Worm (Caenorhabditis elegans) whole organism, L3 larva: ENCODE measurements around the gene srh-46.

ENCODE experiments used
- R02D3.7 ChIP-seq: fragments of 150-350 bp; optimal IDR thresholded peaks from 2 replicates; lab custom pipeline; 2014; ENCODE audit warnings: missing biosample characterization, missing genetic modification characterization
- ceh-16 ChIP-seq: sonication (generic microtip); optimal IDR thresholded peaks from 2 replicates; lab custom pipeline; 2017; ENCODE audit warnings: missing biosample characterization, missing genetic modification characterization
- ceh-28 ChIP-seq: fragments of 150-350 bp; optimal IDR thresholded peaks from 2 replicates; lab custom pipeline; 2014; ENCODE audit warnings: missing biosample characterization, missing genetic modification reagents, missing genetic modification characterization
- ceh-82 ChIP-seq: fragments of 150-350 bp; optimal IDR thresholded peaks from 2 replicates; lab custom pipeline; 2014; ENCODE audit warnings: missing biosample characterization, missing genetic modification characterization
- ceh-9 ChIP-seq: sonication (generic microtip); optimal IDR thresholded peaks from 2 replicates; lab custom pipeline; 2018; ENCODE audit warnings: missing biosample characterization, missing genetic modification characterization
- daf-12 ChIP-seq: fragments of 150-350 bp; optimal IDR thresholded peaks from 2 replicates; lab custom pipeline; 2014; ENCODE audit warnings: missing biosample characterization, missing genetic modification reagents, missing genetic modification characterization
- egl-27 ChIP-seq: sonication (generic microtip); optimal IDR thresholded peaks from 4 replicates; lab custom pipeline; 2017; ENCODE audit warnings: missing biosample characterization, missing genetic modification reagents, missing genetic modification characterization
- elt-1 ChIP-seq: fragments of 150-350 bp; optimal IDR thresholded peaks from 2 replicates; lab custom pipeline; 2014; ENCODE audit warnings: missing biosample characterization, missing genetic modification characterization
- eor-1 ChIP-seq, 2 experiments: fragments of 150-350 bp; optimal IDR thresholded peaks; 2 replicates each; lab custom pipeline; 2014 to 2018; ENCODE audit warnings: missing biosample characterization in 2 of 2, missing genetic modification characterization in 2 of 2
- fkh-10 ChIP-seq: sonication (generic microtip); optimal IDR thresholded peaks from 2 replicates; lab custom pipeline; 2017; ENCODE audit warnings: missing biosample characterization, missing genetic modification reagents, missing genetic modification characterization
- fkh-2 ChIP-seq: fragments of 150-350 bp; optimal IDR thresholded peaks from 2 replicates; lab custom pipeline; 2014; ENCODE audit warnings: missing biosample characterization, missing genetic modification reagents, missing genetic modification characterization
- fos-1 ChIP-seq: fragments of 150-350 bp; optimal IDR thresholded peaks from 2 replicates; lab custom pipeline; 2014; ENCODE audit warnings: missing biosample characterization, missing genetic modification characterization
- hmg-11 ChIP-seq: sonication (generic microtip); optimal IDR thresholded peaks from 2 replicates; lab custom pipeline; 2016; ENCODE audit warnings: missing genetic modification characterization, missing compliant biosample characterization
- jun-1 ChIP-seq: fragments of 150-350 bp; optimal IDR thresholded peaks from 2 replicates; lab custom pipeline; 2014; ENCODE audit warnings: missing biosample characterization, missing genetic modification reagents, missing genetic modification characterization
- lin-15B ChIP-seq: fragments of 150-350 bp; optimal IDR thresholded peaks from 2 replicates; lab custom pipeline; 2014; ENCODE audit warnings: missing biosample characterization, missing genetic modification characterization
- lsy-12 ChIP-seq: sonication (generic microtip); optimal IDR thresholded peaks from 2 replicates; lab custom pipeline; 2016; ENCODE audit warnings: mild to moderate bottlenecking, missing genetic modification characterization, missing compliant biosample characterization
- mdl-1 ChIP-seq: fragments of 150-350 bp; optimal IDR thresholded peaks from 2 replicates; lab custom pipeline; 2014; ENCODE audit warnings: missing biosample characterization, missing genetic modification characterization
- mml-1 ChIP-seq: fragments of 150-350 bp; sonication (generic microtip); optimal IDR thresholded peaks from 3 replicates; lab custom pipeline; 2014; ENCODE audit warnings: missing biosample characterization, missing genetic modification characterization
- nfya-1 ChIP-seq: sonication (generic microtip); optimal IDR thresholded peaks from 2 replicates; lab custom pipeline; 2017; ENCODE audit warnings: missing genetic modification characterization, mild to moderate bottlenecking, missing compliant biosample characterization, antibody characterized with exemption, moderate library complexity; ENCODE audit not compliant: insufficient read depth
- nhr-12 ChIP-seq: fragments of 150-350 bp; optimal IDR thresholded peaks from 2 replicates; lab custom pipeline; 2014; ENCODE audit warnings: missing biosample characterization, missing genetic modification characterization
- nhr-23 ChIP-seq: fragments of 150-350 bp; optimal IDR thresholded peaks from 2 replicates; lab custom pipeline; 2014; ENCODE audit warnings: missing biosample characterization, missing genetic modification reagents, missing genetic modification characterization
- nhr-237 ChIP-seq: fragments of 150-350 bp; optimal IDR thresholded peaks from 2 replicates; lab custom pipeline; 2014; ENCODE audit warnings: missing biosample characterization, missing genetic modification characterization
- nhr-25 ChIP-seq: sonication (generic microtip); optimal IDR thresholded peaks from 2 replicates; lab custom pipeline; 2017; ENCODE audit warnings: missing biosample characterization, missing genetic modification characterization
- nhr-43 ChIP-seq: sonication (generic microtip); optimal IDR thresholded peaks from 2 replicates; lab custom pipeline; 2016; ENCODE audit warnings: mild to moderate bottlenecking, missing genetic modification characterization, missing compliant biosample characterization; ENCODE audit not compliant: poor library complexity, severe bottlenecking
- nhr-67 ChIP-seq: fragments of 150-350 bp; optimal IDR thresholded peaks from 2 replicates; lab custom pipeline; 2014; ENCODE audit warnings: missing biosample characterization, missing genetic modification characterization
- nhr-76 ChIP-seq: fragments of 150-350 bp; sonication (generic microtip); optimal IDR thresholded peaks from 5 replicates; lab custom pipeline; 2014; ENCODE audit warnings: missing biosample characterization, missing genetic modification characterization
- nhr-77 ChIP-seq: fragments of 150-350 bp; optimal IDR thresholded peaks from 2 replicates; lab custom pipeline; 2014; ENCODE audit warnings: missing biosample characterization, missing genetic modification characterization
- pha-4 ChIP-seq: fragments of 150-350 bp; optimal IDR thresholded peaks from 2 replicates; lab custom pipeline; 2014; ENCODE audit warnings: missing biosample characterization, missing genetic modification reagents, missing genetic modification characterization
- pqm-1 ChIP-seq: fragments of 150-350 bp; optimal IDR thresholded peaks from 2 replicates; lab custom pipeline; 2017; ENCODE audit warnings: missing biosample characterization, missing genetic modification characterization, inconsistent platforms
- skn-1 ChIP-seq: fragments of 150-350 bp; optimal IDR thresholded peaks from 2 replicates; lab custom pipeline; 2014; ENCODE audit warnings: missing biosample characterization, missing genetic modification characterization
- snpc-4 ChIP-seq: fragments of 150-350 bp; optimal IDR thresholded peaks from 2 replicates; lab custom pipeline; 2014; ENCODE audit warnings: missing biosample characterization, missing genetic modification characterization
- tbx-2 ChIP-seq: sonication (generic microtip); optimal IDR thresholded peaks from 2 replicates; lab custom pipeline; 2016; ENCODE audit warnings: mild to moderate bottlenecking, missing genetic modification characterization, missing compliant biosample characterization
- zag-1 ChIP-seq: fragments of 150-350 bp; optimal IDR thresholded peaks from 2 replicates; lab custom pipeline; 2014; ENCODE audit warnings: missing biosample characterization, missing genetic modification characterization

The srh-46 gene

ce11 chrV:11281414-11282209 is 21.1 kb downstream of the srh-46 start:
- TF ChIP-seq hmg-11 (tag; lab: Kevin White, UChicago) (peak; percentile 20), nhr-23 (tag; lab: Kevin White, UChicago) (peak; percentile 33), nhr-25 (peak; percentile 45), ceh-82 (tag; lab: Kevin White, UChicago) (no peak), ceh-16 (tag; lab: Kevin White, UChicago) (no peak), ceh-28 (peak; percentile 49), pha-4 (tag; lab: Kevin White, UChicago) (peak; percentile 39), R02D3.7 (tag; lab: Kevin White, UChicago) (peak; percentile 28)

- TF ChIP-seq tbx-2 (tag; lab: Kevin White, UChicago) (no peak), snpc-4 (no peak), nhr-43 (tag; lab: Kevin White, UChicago) (no peak), ceh-16 (tag; lab: Kevin White, UChicago) (no peak), nfya-1 (tag; lab: Kevin White, UChicago) (no peak), egl-27 (tag; lab: Kevin White, UChicago) (no peak), ceh-9 (tag; lab: Kevin White, UChicago) (no peak), jun-1 (tag; lab: Kevin White, UChicago) (no peak), hmg-11 (tag; lab: Kevin White, UChicago) (no peak), nhr-76 (no peak), nhr-23 (tag; lab: Kevin White, UChicago) (no peak), skn-1 (tag; lab: Kevin White, UChicago) (no peak), fkh-10 (no peak), zag-1 (tag; lab: Kevin White, UChicago) (no peak), fkh-2 (no peak)
These were observed 23.1 kb downstream of the srh-46 start for ce11 chrV:11279564-11279963.

- TF ChIP-seq ceh-82 (tag; lab: Kevin White, UChicago), result no peak
- TF ChIP-seq R02D3.7 (tag; lab: Kevin White, UChicago), result no peak
- TF ChIP-seq egl-27 (tag; lab: Kevin White, UChicago), result no peak
- no peak for TF ChIP-seq fos-1 (tag; lab: Kevin White, UChicago)
- TF ChIP-seq ceh-16 (tag; lab: Kevin White, UChicago), result no peak
- no peak for TF ChIP-seq lin-15B (tag; lab: Kevin White, UChicago)
- TF ChIP-seq nhr-43 (tag; lab: Kevin White, UChicago), result no peak
- TF ChIP-seq pha-4 (tag; lab: Kevin White, UChicago), result no peak
- TF ChIP-seq mdl-1 (tag; lab: Kevin White, UChicago), result no peak
- TF ChIP-seq mml-1, result no peak
- TF ChIP-seq nhr-77 (tag; lab: Kevin White, UChicago), result no peak
- TF ChIP-seq nhr-12, result no peak
- no peak for TF ChIP-seq lsy-12 (tag; lab: Kevin White, UChicago)
- TF ChIP-seq nhr-25, result no peak
- TF ChIP-seq hmg-11 (tag; lab: Kevin White, UChicago), result no peak
- TF ChIP-seq nhr-76, result no peak
- TF ChIP-seq jun-1 (tag; lab: Kevin White, UChicago), result no peak
- TF ChIP-seq, all 47 proteins: peak for 0
These were observed 29.8 kb downstream of the srh-46 start, which contains the start of gene clec-223 for ce11 chrV:11272848-11273247. clec-223 (plus strand) TSS chrV:11273148.

- no peak for TF ChIP-seq fkh-2
- TF ChIP-seq R02D3.7 (tag; lab: Kevin White, UChicago), result no peak
- no peak for TF ChIP-seq eor-1 (tag; optimal IDR thresholded peaks at IDR 0.05; lab: Kevin White, UChicago)
- no peak for TF ChIP-seq ceh-82 (tag; lab: Kevin White, UChicago)
- TF ChIP-seq nhr-23 (tag; lab: Kevin White, UChicago), result no peak
- no peak for TF ChIP-seq nfya-1 (tag; lab: Kevin White, UChicago)
- no peak for TF ChIP-seq elt-1
- no peak for TF ChIP-seq mml-1
- no peak for TF ChIP-seq nhr-67 (tag; lab: Kevin White, UChicago)
- no peak for TF ChIP-seq nhr-43 (tag; lab: Kevin White, UChicago)
- no peak for TF ChIP-seq skn-1 (tag; lab: Kevin White, UChicago)
- no peak for TF ChIP-seq nhr-237 (tag; lab: Kevin White, UChicago)
- no peak for TF ChIP-seq tbx-2 (tag; lab: Kevin White, UChicago)
- no peak for TF ChIP-seq daf-12 (tag; lab: Kevin White, UChicago)
- TF ChIP-seq pqm-1 (tag; lab: Kevin White, UChicago), result no peak
- no peak for TF ChIP-seq mdl-1 (tag; lab: Kevin White, UChicago)
- no peak for TF ChIP-seq fos-1 (tag; lab: Kevin White, UChicago)
- TF ChIP-seq, all 47 proteins: peak for 0
These were observed 31.6 kb downstream of the srh-46 start, which contains the start of gene clec-222 for ce11 chrV:11271051-11271450. clec-222 (plus strand) TSS chrV:11271351.
